Fruit fly (Drosophila melanogaster): ENCODE results near the gene Cpr12A.

DNA sequence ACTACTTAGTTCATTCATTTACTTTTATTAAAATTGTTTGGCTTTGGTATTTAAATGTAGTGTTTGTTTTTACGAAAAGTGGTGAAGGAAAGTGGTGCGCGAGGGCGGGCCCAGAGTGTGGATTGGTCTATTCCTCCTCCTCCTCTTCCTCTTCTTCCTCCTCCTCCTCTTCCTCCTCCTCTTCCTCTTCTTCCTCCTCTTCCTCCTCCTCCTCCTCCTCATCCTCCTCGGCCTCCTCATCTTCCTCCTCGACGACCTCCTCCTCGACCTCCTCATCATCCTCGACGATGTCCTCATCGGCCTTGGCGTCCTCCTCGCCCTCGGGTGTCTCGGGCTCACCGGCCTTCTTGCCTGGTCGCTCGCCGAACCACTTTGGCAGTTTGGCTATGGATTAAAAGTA is 50.2 kb downstream of the Cpr12A start:
- TF ChIP-seq CG17806 (tag; optimal IDR thresholded peaks at IDR 0.05) (no peak), Pif1B (GFP tag; optimal IDR thresholded peaks at IDR 0.05) (no peak), CG4496 (GFP tag; IDR thresholded peaks at IDR 0.05) (no peak), Pif1A (GFP tag; optimal IDR thresholded peaks at IDR 0.05) (no peak), CG14655 (GFP tag; optimal IDR thresholded peaks at IDR 0.05) (no peak), CG8159 (tag; optimal IDR thresholded peaks at IDR 0.05) (no peak), fd96Ca (GFP tag; IDR thresholded peaks at IDR 0.05) (no peak), Ets98B (GFP tag; IDR thresholded peaks at IDR 0.05) (no peak), CG10348 (GFP tag; IDR thresholded peaks at IDR 0.05) (no peak), CG32121 (GFP tag; IDR thresholded peaks at IDR 0.05) (no peak)

Data from whole organism, pupa.